Fruit fly (Drosophila melanogaster) whole organism, adult: ENCODE results near the gene Ude.

Experiments used
- CG11617 ChIP-seq: fragments of 200-800 bp; sonication (Bioruptor generic); optimal IDR thresholded peaks from 2 replicates; lab custom pipeline; 2017; ENCODE audit warnings: mild to moderate bottlenecking, missing biosample characterization, missing genetic modification reagents, missing genetic modification characterization
- CG12768 ChIP-seq: fragments of 200-800 bp; sonication (Bioruptor generic); optimal IDR thresholded peaks from 2 replicates; lab custom pipeline; 2017; ENCODE audit warnings: missing biosample characterization, missing genetic modification characterization, mild to moderate bottlenecking, moderate library complexity, missing genetic modification reagents
- CG14711 ChIP-seq: fragments of 200-800 bp; sonication (Bioruptor generic); optimal IDR thresholded peaks from 2 replicates; lab custom pipeline; 2018; ENCODE audit warnings: missing biosample characterization, mild to moderate bottlenecking, missing genetic modification characterization, moderate library complexity
- CG1620 ChIP-seq: fragments of 200-800 bp; sonication (Bioruptor generic); optimal IDR thresholded peaks from 2 replicates; lab custom pipeline; 2016; ENCODE audit warnings: missing biosample characterization, missing genetic modification characterization
- CG33017 ChIP-seq: fragments of 200-800 bp; sonication (Bioruptor generic); optimal IDR thresholded peaks from 2 replicates; lab custom pipeline; 2018; ENCODE audit warnings: missing biosample characterization, mild to moderate bottlenecking, missing genetic modification characterization, moderate library complexity
- CG5204 ChIP-seq: fragments of 200-800 bp; sonication (Bioruptor generic); optimal IDR thresholded peaks from 2 replicates; lab custom pipeline; 2016; ENCODE audit warnings: missing biosample characterization, missing genetic modification characterization
- CG7045 ChIP-seq: fragments of 200-800 bp; sonication (Bioruptor generic); optimal IDR thresholded peaks from 2 replicates; lab custom pipeline; 2017; ENCODE audit warnings: missing biosample characterization, mild to moderate bottlenecking, missing genetic modification characterization
- CG7101 ChIP-seq: fragments of 200-800 bp; sonication (Bioruptor generic); optimal IDR thresholded peaks from 2 replicates; lab custom pipeline; 2018; ENCODE audit warnings: missing biosample characterization, mild to moderate bottlenecking, missing genetic modification characterization, moderate library complexity
- Clk ChIP-seq: fragments of 200-800 bp; sonication (Bioruptor generic); optimal IDR thresholded peaks from 2 replicates; lab custom pipeline; 2017; ENCODE audit warnings: missing biosample characterization, missing genetic modification characterization
- Crg-1 ChIP-seq: fragments of 200-800 bp; sonication (Bioruptor generic); optimal IDR thresholded peaks from 2 replicates; lab custom pipeline; 2016; ENCODE audit warnings: missing biosample characterization, missing genetic modification characterization
- Hr96 ChIP-seq: fragments of 200-800 bp; sonication (Bioruptor generic); optimal IDR thresholded peaks from 2 replicates; lab custom pipeline; 2016; ENCODE audit warnings: missing biosample characterization, missing genetic modification characterization
- Mnt ChIP-seq: fragments of 200-800 bp; sonication (Bioruptor generic); optimal IDR thresholded peaks from 2 replicates; lab custom pipeline; 2016; ENCODE audit warnings: missing biosample characterization, mild to moderate bottlenecking, missing genetic modification characterization
- bab1 ChIP-seq: fragments of 200-800 bp; sonication (Bioruptor generic); optimal IDR thresholded peaks from 3 replicates; lab custom pipeline; 2019; ENCODE audit warnings: missing biosample characterization, mild to moderate bottlenecking, missing genetic modification characterization, moderate library complexity
- cic ChIP-seq: fragments of 200-800 bp; sonication (Bioruptor generic); optimal IDR thresholded peaks from 2 replicates; lab custom pipeline; 2017; ENCODE audit warnings: missing biosample characterization, mild to moderate bottlenecking, missing genetic modification characterization, moderate library complexity
- cnc ChIP-seq, 2 experiments: fragments of >200 bp; optimal IDR thresholded peaks; 2 replicates each; lab custom pipeline; 2017
- kay ChIP-seq: fragments of 200-800 bp; sonication (Bioruptor generic); peaks from one replicate; lab custom pipeline; 2016; ENCODE audit warnings: missing biosample characterization, missing genetic modification characterization, borderline replicate concordance
- ovo ChIP-seq: fragments of 200-800 bp; sonication (Bioruptor generic); optimal IDR thresholded peaks from 2 replicates; lab custom pipeline; 2016; ENCODE audit warnings: missing biosample characterization, missing genetic modification characterization
- pad ChIP-seq: fragments of 200-800 bp; sonication (Bioruptor generic); optimal IDR thresholded peaks from 3 replicates; lab custom pipeline; 2017; ENCODE audit warnings: missing biosample characterization, missing genetic modification characterization, mild to moderate bottlenecking, moderate library complexity, missing genetic modification reagents
- tj ChIP-seq: fragments of 200-800 bp; sonication (Bioruptor generic); optimal IDR thresholded peaks from 3 replicates; lab custom pipeline; 2017; ENCODE audit warnings: missing biosample characterization, mild to moderate bottlenecking, missing genetic modification characterization, moderate library complexity
- toe ChIP-seq: fragments of 200-800 bp; sonication (Bioruptor generic); optimal IDR thresholded peaks from 2 replicates; lab custom pipeline; 2016; ENCODE audit warnings: missing biosample characterization, missing genetic modification characterization

Ude gene

DNA sequence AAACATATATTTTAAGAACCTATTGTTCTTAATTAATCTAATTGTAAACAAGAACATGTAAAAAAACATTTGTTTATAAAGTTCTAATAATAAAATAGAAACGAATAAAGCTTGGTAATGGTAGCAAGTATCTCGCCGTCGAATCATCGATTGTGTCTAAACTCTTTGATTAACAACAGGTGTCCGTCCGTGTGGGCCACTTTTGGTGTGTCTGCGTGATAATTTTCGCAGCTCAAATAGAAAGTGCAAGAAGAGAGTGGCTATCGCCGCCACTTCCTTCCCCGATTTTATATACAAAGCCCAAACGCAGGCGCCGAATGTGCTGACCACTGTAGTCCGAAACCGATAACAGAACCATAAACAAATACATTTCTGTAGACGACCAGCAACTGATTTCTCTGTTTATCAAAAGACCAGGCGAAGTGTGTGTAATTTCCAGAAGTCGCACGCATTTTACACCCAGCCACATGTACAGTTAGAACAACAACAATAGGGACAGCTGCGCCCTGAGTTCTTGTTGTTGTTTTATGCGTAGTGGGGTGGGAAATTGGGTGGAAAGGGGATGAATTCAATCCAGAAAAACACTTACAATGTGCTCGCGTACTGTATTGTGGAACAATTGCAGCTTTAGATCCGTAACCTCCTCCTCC, 13.6 kb upstream of the Ude start:
- TF ChIP-seq Crg-1 (GFP tag; lab: Kevin White, UChicago) = no peak
- peak; percentile 24 for TF ChIP-seq tj
- TF ChIP-seq CG7101 (tag; lab: Kevin White, UChicago) = no peak
- TF ChIP-seq CG11617 (GFP tag; lab: Kevin White, UChicago) = no peak
- no peak for TF ChIP-seq CG1620 (GFP tag; lab: Kevin White, UChicago)

dm6 chr3R:24812394-24812793, 12.9 kb upstream of the Ude start:
- no peak for TF ChIP-seq pad
- TF ChIP-seq Hr96 (GFP tag; lab: Kevin White, UChicago) = no peak
- no peak for TF ChIP-seq Mnt (GFP tag; lab: Kevin White, UChicago)
- TF ChIP-seq Clk (GFP tag; lab: Kevin White, UChicago) = no peak
- TF ChIP-seq CG11617 (GFP tag; lab: Kevin White, UChicago) = no peak
- no peak for TF ChIP-seq CG5204 (GFP tag; lab: Kevin White, UChicago)
- TF ChIP-seq tj = no peak
- no peak for TF ChIP-seq cnc (optimal IDR thresholded peaks at IDR 0.05; lab: Kevin White, UChicago)
- TF ChIP-seq CG33017 (tag; lab: Kevin White, UChicago) = no peak
- TF ChIP-seq CG14711 (tag; lab: Kevin White, UChicago) = no peak
- TF ChIP-seq CG7045 (GFP tag; lab: Kevin White, UChicago) = no peak
- TF ChIP-seq toe (GFP tag; lab: Kevin White, UChicago) = no peak
- no peak for TF ChIP-seq bab1
- TF ChIP-seq CG7101 (tag; lab: Kevin White, UChicago) = no peak
- TF ChIP-seq cic = no peak
- no peak for TF ChIP-seq CG1620 (GFP tag; lab: Kevin White, UChicago)
- TF ChIP-seq Crg-1 (GFP tag; lab: Kevin White, UChicago) = no peak
- no peak for TF ChIP-seq kay
- TF ChIP-seq ovo (GFP tag; lab: Kevin White, UChicago) = no peak
- TF ChIP-seq CG12768 = no peak

dm6 chr3R:24810844-24811625, 11.6 kb upstream of the Ude start:
- TF ChIP-seq pad (peak; percentile 70), CG5204 (GFP tag; lab: Kevin White, UChicago) (peak; percentile 81), Mnt (GFP tag; lab: Kevin White, UChicago) (peak; percentile 64), bab1 (peak; percentile 79), CG33017 (tag; lab: Kevin White, UChicago) (peak; percentile 97), Hr96 (GFP tag; lab: Kevin White, UChicago) (peak; percentile 80), CG11617 (GFP tag; lab: Kevin White, UChicago) (peak; percentile 76), CG12768 (peak; percentile 95), Crg-1 (GFP tag; lab: Kevin White, UChicago) (peak; percentile 78), kay (peak; percentile 94), cic (peak; percentile 56), ovo (GFP tag; lab: Kevin White, UChicago) (no peak), tj (peak; percentile 23), CG1620 (GFP tag; lab: Kevin White, UChicago) (peak; percentile 9), Clk (GFP tag; lab: Kevin White, UChicago) (peak; percentile 67), CG14711 (tag; lab: Kevin White, UChicago) (peak; percentile 88), toe (GFP tag; lab: Kevin White, UChicago) (peak; percentile 48), cnc (optimal IDR thresholded peaks at IDR 0.05; lab: Kevin White, UChicago) (no peak), CG7045 (GFP tag; lab: Kevin White, UChicago) (peak; percentile 91), CG7101 (tag; lab: Kevin White, UChicago) (peak; percentile 96)

dm6 chr3R:24809576-24810279, 10.3 kb upstream of the Ude start:
- TF ChIP-seq ovo (GFP tag; lab: Kevin White, UChicago) (no peak), CG5204 (GFP tag; lab: Kevin White, UChicago) (no peak), toe (GFP tag; lab: Kevin White, UChicago) (no peak), Mnt (GFP tag; lab: Kevin White, UChicago) (no peak), tj (no peak), kay (peak; percentile 81), Clk (GFP tag; lab: Kevin White, UChicago) (no peak), cic (no peak), CG14711 (tag; lab: Kevin White, UChicago) (no peak), CG33017 (tag; lab: Kevin White, UChicago) (peak; percentile 5)

dm6 chr3R:24807321-24807720, 7.9 kb upstream of the Ude start, which contains the start of gene CG6980:
Gene CG6980 (plus strand): TSS chr3R:24807621.
- TF ChIP-seq cic = no peak
- TF ChIP-seq pad = no peak
- TF ChIP-seq kay = no peak
- no peak for TF ChIP-seq Clk (GFP tag; lab: Kevin White, UChicago)
- no peak for TF ChIP-seq CG12768
- no peak for TF ChIP-seq tj
- TF ChIP-seq Crg-1 (GFP tag; lab: Kevin White, UChicago) = no peak
- no peak for TF ChIP-seq cnc (optimal IDR thresholded peaks at IDR 0.05; lab: Kevin White, UChicago)
- TF ChIP-seq bab1 = no peak
- no peak for TF ChIP-seq toe (GFP tag; lab: Kevin White, UChicago)
- TF ChIP-seq Mnt (GFP tag; lab: Kevin White, UChicago) = no peak
- TF ChIP-seq CG7045 (GFP tag; lab: Kevin White, UChicago) = no peak
